Worm (Caenorhabditis elegans) whole organism, L2 larva: ENCODE results near the gene set-20.

Experiments used
- nhr-11 ChIP-seq: fragments of 150-350 bp; optimal IDR thresholded peaks from 2 replicates; lab custom pipeline; 2014; ENCODE audit warnings: missing biosample characterization, missing genetic modification characterization
- nhr-25 ChIP-seq: fragments of 150-350 bp; sonication (generic microtip); optimal IDR thresholded peaks from 3 replicates; lab custom pipeline; 2014; ENCODE audit warnings: missing biosample characterization, missing genetic modification characterization

- TF ChIP-seq nhr-11 (tag; lab: Kevin White, UChicago) (no peak), nhr-25 (tag; lab: Kevin White, UChicago) (no peak)
These were observed 35.0 kb upstream of the set-20 start for ce11 chrX:5720929-5721328.
